Fruit fly (Drosophila melanogaster) S2 (cell line): ENCODE measurements around the gene CG34428.

Experiments
- CG8478 ChIP-seq: fragments of >200 bp; optimal IDR thresholded peaks from 2 replicates; lab custom pipeline; 2018
- CTCF ChIP-seq, 2 experiments: fragments of >200 bp; optimal IDR thresholded peaks; 2 replicates each; lab custom pipeline; 2018

- TF ChIP-seq CTCF (optimal IDR thresholded peaks at IDR 0.05; lab: Kevin White, UChicago): no peak
- TF ChIP-seq CG8478 (lab: Kevin White, UChicago): no peak
Measured at dm6 chr3L:13108354-13108882, 46.9 kb downstream of the CG34428 start.
